Worm (Caenorhabditis elegans): Measurements from ENCODE around the gene K02E2.11.

- TF ChIP-seq unc-130 (GFP tag; optimal IDR thresholded peaks at IDR 0.05) (no peak), nfyb-1 (GFP tag; IDR thresholded peaks at IDR 0.05) (no peak), Y53G8AR.9 (GFP tag; conservative IDR thresholded peaks at IDR 0.05) (no peak), dox-1 (GFP tag; IDR thresholded peaks at IDR 0.05) (no peak), athp-1 (tag; optimal IDR thresholded peaks at IDR 0.05) (no peak)
Observed at ce11 chrV:20406817-20407216, 23.7 kb downstream of the K02E2.11 start.
